Fruit fly (Drosophila melanogaster) S2 (cell line): ENCODE data around the gene nau.
A peak's percentile ranks its signal among the peaks of the same experiment; 100 is the strongest.

Experiments used
- CG8478 ChIP-seq: fragments of >200 bp; optimal IDR thresholded peaks from 2 replicates; lab custom pipeline; 2018
- CTCF ChIP-seq, 2 experiments: fragments of >200 bp; optimal IDR thresholded peaks; 2 replicates each; lab custom pipeline; 2018

nau gene

dm6 chr3R:23685955-23686354 is 32.2 kb downstream of the nau start, which contains the start of gene SPE:
SPE (plus strand) TSS chr3R:23686255.
- TF ChIP-seq CTCF (optimal IDR thresholded peaks at IDR 0.05; lab: Kevin White, UChicago) (no peak), CG8478 (lab: Kevin White, UChicago) (no peak)

DNA sequence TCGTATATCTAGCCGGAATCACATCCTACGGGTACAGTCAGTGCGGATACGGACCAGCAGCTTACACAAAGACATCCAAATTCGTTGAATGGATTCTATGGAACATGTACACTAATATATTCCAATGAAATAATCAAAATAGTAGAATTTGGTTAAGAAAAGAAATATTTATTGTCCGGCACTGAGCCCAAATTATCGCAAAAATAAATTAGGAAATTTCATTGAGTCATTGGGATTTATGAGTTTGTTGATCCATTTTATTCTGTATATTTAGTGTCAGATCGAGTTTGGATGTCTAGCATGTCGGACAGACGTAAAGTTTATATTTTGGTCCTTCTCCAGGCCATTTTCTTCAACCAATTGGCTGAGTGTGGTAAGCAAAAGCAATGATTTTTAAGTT is 34.4 kb downstream of the nau start, which contains the start of gene CG18754:
CG18754 (plus strand) TSS at position 301 of the 400 bp plus-strand sequence.
- TF ChIP-seq CTCF (optimal IDR thresholded peaks at IDR 0.05; lab: Kevin White, UChicago) (no peak), CG8478 (lab: Kevin White, UChicago) (no peak)

DNA sequence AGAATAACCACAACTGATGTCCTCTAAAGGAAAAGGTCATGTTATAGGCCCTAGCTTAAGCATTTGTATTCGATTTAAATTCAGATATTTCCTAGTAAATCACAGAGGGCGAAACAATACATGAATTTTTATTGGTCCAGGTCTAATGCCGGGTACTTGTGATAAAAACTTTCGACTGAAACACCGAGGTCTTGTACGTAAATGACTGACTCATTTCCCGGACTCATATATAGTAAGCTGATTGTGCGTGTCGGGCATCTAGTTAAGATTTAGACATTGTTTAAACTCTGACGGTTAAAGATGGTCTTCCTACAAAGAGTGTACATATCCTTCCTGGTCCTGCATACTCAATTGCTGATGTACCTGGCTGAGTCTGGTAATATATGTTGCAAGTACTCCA is 36.0 kb downstream of the nau start, which contains the start of gene CG16710:
CG16710 (plus strand) TSS at position 301 of the 400 bp plus-strand sequence.
- no peak for TF ChIP-seq CTCF (optimal IDR thresholded peaks at IDR 0.05; lab: Kevin White, UChicago)
- no peak for TF ChIP-seq CG8478 (lab: Kevin White, UChicago)

DNA sequence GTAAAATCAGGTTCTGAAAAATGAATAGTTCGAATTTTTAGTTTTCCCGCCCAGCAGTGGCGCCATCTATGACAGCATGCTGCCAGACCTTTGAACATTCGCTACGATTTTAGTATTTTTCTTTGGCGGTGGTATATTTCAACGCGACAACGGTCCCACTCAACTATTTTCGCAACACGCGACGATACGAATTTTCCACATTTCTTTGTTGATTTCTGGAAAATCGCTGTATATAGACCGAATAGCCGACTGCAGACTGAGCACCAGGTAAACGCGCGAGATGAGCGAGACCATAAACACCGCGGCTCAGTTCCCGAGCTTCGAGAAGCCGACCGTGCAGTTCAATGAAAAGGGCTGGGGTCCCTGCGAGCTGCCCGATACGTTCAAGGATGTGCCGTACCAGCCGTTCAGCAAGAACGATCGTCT is 38.2 kb downstream of the nau start, which contains the start of gene eIF3d1:
eIF3d1 (plus strand) TSS at position 129 of the 426 bp plus-strand sequence.
- TF ChIP-seq CTCF (optimal IDR thresholded peaks at IDR 0.05; lab: Kevin White, UChicago) (peak; percentile 95 to 96), CG8478 (lab: Kevin White, UChicago) (no peak)

- no peak for TF ChIP-seq CG8478 (lab: Kevin White, UChicago)
- no peak for TF ChIP-seq CTCF (optimal IDR thresholded peaks at IDR 0.05; lab: Kevin White, UChicago)
These were observed 39.6 kb downstream of the nau start, which contains the start of gene GILT2 for dm6 chr3R:23678349-23679193. GILT2 (plus strand) TSS chr3R:23678895.

dm6 chr3R:23677058-23677457 is 41.1 kb downstream of the nau start, which contains the start of gene GILT3:
GILT3 (plus strand) TSS chr3R:23677358.
- no peak for TF ChIP-seq CG8478 (lab: Kevin White, UChicago)

DNA sequence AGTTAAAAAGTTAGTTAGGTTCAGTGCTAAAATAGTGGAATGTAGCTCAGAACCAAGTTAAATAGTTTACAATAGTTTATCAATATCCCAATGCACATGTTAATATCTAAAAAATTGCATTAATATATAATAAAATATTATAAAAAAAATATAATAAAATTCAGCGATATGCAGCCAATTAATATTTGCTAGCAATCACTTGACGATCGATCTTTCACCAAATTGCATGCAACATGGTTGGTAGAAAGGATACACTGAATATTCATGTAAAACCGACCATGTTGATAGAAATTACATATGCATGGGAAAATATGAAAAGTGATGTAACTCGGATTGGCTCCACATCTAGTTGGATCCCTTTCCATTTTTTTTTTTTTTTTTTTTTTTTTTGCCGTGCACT is 42.5 kb downstream of the nau start:
- TF ChIP-seq CTCF (optimal IDR thresholded peaks at IDR 0.05; lab: Kevin White, UChicago) (no peak), CG8478 (lab: Kevin White, UChicago) (no peak)

DNA sequence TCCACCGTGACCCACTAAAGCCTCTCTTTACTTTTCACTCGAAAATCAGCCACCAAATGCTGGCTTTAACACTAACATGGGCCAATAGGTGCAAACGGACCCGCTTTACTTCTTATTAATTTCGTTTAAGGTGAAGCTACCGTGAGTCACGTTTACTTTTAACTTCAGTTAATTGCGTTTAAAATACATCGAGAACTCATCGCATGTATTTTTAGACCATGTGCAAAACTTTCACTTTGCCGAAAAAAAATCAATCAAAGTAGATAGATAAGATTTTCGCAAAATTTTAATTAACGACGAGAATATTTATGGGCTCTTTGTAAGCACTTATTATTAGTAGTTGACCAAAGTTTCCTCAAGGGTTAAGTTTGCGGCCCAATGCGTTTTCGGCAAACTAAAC is 43.8 kb downstream of the nau start:
- TF ChIP-seq CG8478 (lab: Kevin White, UChicago) (no peak), CTCF (optimal IDR thresholded peaks at IDR 0.05; lab: Kevin White, UChicago) (no peak)

- TF ChIP-seq CG8478 (lab: Kevin White, UChicago) (no peak), CTCF (optimal IDR thresholded peaks at IDR 0.05; lab: Kevin White, UChicago) (no peak)
These were observed 45.1 kb downstream of the nau start for dm6 chr3R:23673084-23673483.

dm6 chr3R:23669401-23670216 is 48.5 kb downstream of the nau start, which contains the start of gene CG31145:
CG31145 (minus strand) TSS chr3R:23669659.
- TF ChIP-seq CTCF (optimal IDR thresholded peaks at IDR 0.05; lab: Kevin White, UChicago) (no peak), CG8478 (lab: Kevin White, UChicago) (no peak)

DNA sequence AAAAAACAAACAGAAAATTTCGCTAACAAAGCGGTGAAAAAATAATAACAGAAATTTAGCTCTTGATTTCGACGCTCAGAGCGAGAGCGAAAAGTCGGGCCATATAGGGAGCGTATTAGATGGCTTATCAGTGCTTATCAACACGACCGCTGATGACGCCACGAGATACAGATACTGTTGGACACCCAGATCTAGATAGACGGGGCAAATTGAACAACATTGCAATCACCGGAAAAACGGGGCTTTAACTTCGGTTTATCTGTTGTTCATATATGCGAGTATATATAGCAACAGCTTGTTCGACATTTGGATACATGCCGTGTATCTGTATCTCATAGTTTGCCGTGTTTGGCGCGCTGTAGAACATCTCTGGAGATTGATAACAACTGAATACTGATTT is 49.6 kb downstream of the nau start:
- TF ChIP-seq CTCF (optimal IDR thresholded peaks at IDR 0.05; lab: Kevin White, UChicago) (no peak), CG8478 (lab: Kevin White, UChicago) (no peak)

DNA sequence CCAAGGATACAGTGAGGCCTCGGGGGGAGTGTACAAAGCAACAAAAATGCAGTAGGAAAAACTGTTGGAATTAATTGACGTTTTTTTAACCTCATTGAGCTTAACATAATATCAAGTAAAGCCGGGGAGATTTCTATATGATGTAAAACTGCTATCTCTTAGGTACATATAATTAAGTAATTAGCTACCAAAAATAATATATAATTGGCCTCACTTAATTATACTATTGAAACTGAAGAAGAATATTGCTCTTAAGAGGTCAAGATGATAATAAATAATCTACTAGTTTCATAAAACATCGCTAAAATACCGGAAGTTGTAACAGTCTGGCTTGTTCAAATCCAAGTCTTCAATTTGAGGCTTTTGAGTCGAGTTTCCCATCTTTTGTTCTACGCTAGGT is 50.7 kb downstream of the nau start:
- TF ChIP-seq CTCF (optimal IDR thresholded peaks at IDR 0.05; lab: Kevin White, UChicago): no peak

DNA sequence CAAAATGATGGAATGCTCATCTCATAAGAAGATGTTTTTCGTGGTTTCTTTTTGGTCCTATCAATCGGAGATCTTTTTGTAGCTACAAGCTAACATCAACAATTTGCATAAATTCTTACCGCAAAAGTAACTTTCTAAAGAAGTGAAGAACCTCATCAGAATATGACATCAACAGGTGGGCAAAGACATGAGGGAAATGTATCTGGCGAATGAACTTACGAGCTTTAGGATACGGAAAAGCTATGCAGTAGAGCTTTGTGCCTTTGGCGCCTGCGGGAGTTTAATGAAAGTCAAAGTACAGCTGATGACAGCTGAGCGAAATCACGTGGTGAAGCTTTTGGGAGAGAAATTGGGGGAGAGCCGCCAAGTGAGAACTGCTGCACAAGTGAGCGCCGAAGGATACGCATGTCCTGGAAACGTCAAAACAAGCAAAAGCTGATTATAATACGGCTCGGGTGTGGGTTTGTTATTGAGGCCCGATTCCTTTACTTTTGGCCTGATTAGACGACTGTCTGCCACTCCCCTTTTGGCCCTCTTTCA is 51.4 kb downstream of the nau start:
- TF ChIP-seq CTCF (optimal IDR thresholded peaks at IDR 0.05; lab: Kevin White, UChicago) (no peak), CG8478 (lab: Kevin White, UChicago) (no peak)

- TF ChIP-seq CG8478 (lab: Kevin White, UChicago) (no peak), CTCF (optimal IDR thresholded peaks at IDR 0.05; lab: Kevin White, UChicago) (no peak)
These were observed 53.7 kb downstream of the nau start for dm6 chr3R:23664437-23664836.
